Worm (Caenorhabditis elegans): ENCODE data around the gene mrps-28.

- no peak for TF ChIP-seq him-1 (tag; optimal IDR thresholded peaks at IDR 0.05)
- TF ChIP-seq dao-5 (tag; optimal IDR thresholded peaks at IDR 0.05): no peak
- TF ChIP-seq W03F9.2 (tag; optimal IDR thresholded peaks at IDR 0.05): no peak
Measured at ce11 chrV:19645572-19646155, 1.6 kb downstream of the mrps-28 start, which contains the start of gene Y43F8C.9.

Measured in whole organism, L4/young adult.